Worm (Caenorhabditis elegans) whole organism, mixed stage, embryonic: ENCODE results near the gene R02E4.2.

Experiments used
- M03D4.4 ChIP-seq: sonication (generic microtip); optimal IDR thresholded peaks from 2 replicates; lab custom pipeline; 2017; ENCODE audit warnings: mild to moderate bottlenecking, missing genetic modification characterization, missing compliant biosample characterization
- ces-1 ChIP-seq: fragments of 150-350 bp; optimal IDR thresholded peaks from 2 replicates; lab custom pipeline; 2014; ENCODE audit warnings: missing biosample characterization, missing genetic modification reagents, missing genetic modification characterization
- elt-1 ChIP-seq: sonication (generic microtip); optimal IDR thresholded peaks from 2 replicates; lab custom pipeline; 2017; ENCODE audit warnings: missing genetic modification characterization, mild to moderate bottlenecking, missing compliant biosample characterization, antibody characterized with exemption, moderate library complexity, borderline replicate concordance; ENCODE audit not compliant: insufficient read depth
- lin-13 ChIP-seq: fragments of 150-350 bp; optimal IDR thresholded peaks from 2 replicates; lab custom pipeline; 2014; ENCODE audit warnings: missing biosample characterization, missing genetic modification characterization
- mab-5 ChIP-seq: fragments of 150-350 bp; optimal IDR thresholded peaks from 2 replicates; lab custom pipeline; 2014; ENCODE audit warnings: missing biosample characterization, missing genetic modification characterization
- nhr-237 ChIP-seq: fragments of 150-350 bp; optimal IDR thresholded peaks from 2 replicates; lab custom pipeline; 2014; ENCODE audit warnings: missing biosample characterization, missing genetic modification characterization
- snpc-4 ChIP-seq: fragments of 150-350 bp; optimal IDR thresholded peaks from 2 replicates; lab custom pipeline; 2014; ENCODE audit warnings: missing biosample characterization, missing genetic modification characterization

DNA sequence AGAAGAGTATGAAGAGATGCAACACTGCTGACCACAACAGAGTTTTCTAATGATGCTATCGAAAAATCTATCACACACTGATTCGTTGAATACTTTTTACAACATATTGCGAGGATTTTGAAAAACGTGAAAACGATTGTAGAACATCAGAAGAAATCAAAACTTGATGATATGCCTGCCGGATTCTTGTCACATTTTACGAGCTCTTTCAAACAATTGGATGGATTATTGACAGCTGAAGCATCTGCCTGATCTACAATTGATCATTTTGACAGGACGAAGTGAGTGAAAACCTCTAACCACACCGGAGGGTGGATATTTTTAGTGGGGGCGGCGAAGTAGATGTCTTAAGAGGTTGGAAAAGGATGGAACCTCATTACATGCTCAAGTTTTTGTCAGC, 34.8 kb upstream of the R02E4.2 start:
- TF ChIP-seq M03D4.4 (tag; lab: Kevin White, UChicago) (no peak), mab-5 (tag; lab: Kevin White, UChicago) (no peak), lin-13 (tag; lab: Kevin White, UChicago) (no peak), snpc-4 (no peak), nhr-237 (tag; lab: Kevin White, UChicago) (no peak), elt-1 (tag; lab: Kevin White, UChicago) (no peak), ces-1 (GFP tag; lab: Kevin White, UChicago) (no peak)
